Worm (Caenorhabditis elegans): ENCODE measurements around the gene rpt-1.

DNA sequence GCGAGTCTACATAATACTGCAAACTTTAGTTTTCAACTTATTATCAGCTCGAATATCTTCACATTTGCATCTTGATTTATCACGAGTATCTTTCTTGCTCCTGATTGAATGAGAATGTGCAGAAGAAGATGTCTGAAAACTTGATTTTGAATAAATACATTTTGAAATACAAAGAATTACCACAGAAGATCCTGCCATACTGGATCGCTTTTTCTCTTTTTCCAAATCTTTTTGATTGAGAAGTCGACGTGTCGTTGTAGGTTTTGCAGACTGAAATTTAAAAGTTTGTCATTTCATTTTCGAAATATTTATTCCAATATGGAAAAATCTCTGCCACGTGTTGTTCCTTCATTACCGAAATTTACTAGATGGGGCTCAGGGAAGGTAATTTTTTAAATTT, 13.7 kb upstream of the rpt-1 start, which contains the start of gene C52E4.12:
- TF ChIP-seq cog-1 (tag; optimal IDR thresholded peaks at IDR 0.05) (no peak), tab-1 (GFP tag; IDR thresholded peaks at IDR 0.05) (no peak), flt-1 (GFP tag; IDR thresholded peaks at IDR 0.05) (no peak)

Measured in whole organism, midembryonic.